Worm (Caenorhabditis elegans): ENCODE data around the gene F28F8.7.

ce11 chrV:15568381-15568780, 22.0 kb downstream of the F28F8.7 start:
- TF ChIP-seq cog-1 (tag; optimal IDR thresholded peaks at IDR 0.05) (no peak), flt-1 (GFP tag; IDR thresholded peaks at IDR 0.05) (no peak), med-1 (GFP tag; optimal IDR thresholded peaks at IDR 0.05; ENCODE audit: insufficient read depth) (no peak), klf-2 (GFP tag; conservative IDR thresholded peaks at IDR 0.05) (no peak), tab-1 (GFP tag; IDR thresholded peaks at IDR 0.05) (no peak), T22C8.4 (GFP tag; IDR thresholded peaks at IDR 0.05) (no peak), ztf-23 (GFP tag; IDR thresholded peaks at IDR 0.05) (no peak), ztf-29 (GFP tag; IDR thresholded peaks at IDR 0.05) (no peak)

Data from whole organism, midembryonic.